Fruit fly (Drosophila melanogaster) whole organism, pupa: ENCODE results near the gene CG1074.
A peak's percentile ranks its signal among the peaks of the same experiment; 100 is the strongest.

Experiments used
- CG10348 ChIP-seq: fragments of 200-800 bp; sonication (Bioruptor generic); IDR thresholded peaks from 2 replicates; pipeline ENCODE4 v1.3.6; 2022; ENCODE audit warnings: missing biosample characterization, missing genetic modification characterization
- CG12605 ChIP-seq: fragments of 200-800 bp; sonication (Bioruptor generic); IDR thresholded peaks from 2 replicates; pipeline ENCODE4 v1.3.6; 2022; ENCODE audit warnings: missing biosample characterization, missing genetic modification characterization
- CG13204 ChIP-seq: fragments of 200-800 bp; sonication (Bioruptor generic); optimal IDR thresholded peaks from 2 replicates; lab custom pipeline; 2018; ENCODE audit warnings: missing biosample characterization, mild to moderate bottlenecking, missing genetic modification characterization, moderate library complexity
- CG14655 ChIP-seq: fragments of 200-800 bp; sonication (Bioruptor generic); optimal IDR thresholded peaks from 3 replicates; lab custom pipeline; 2017; ENCODE audit warnings: mild to moderate bottlenecking, missing biosample characterization, missing genetic modification reagents, missing genetic modification characterization
- CG15710 ChIP-seq: fragments of 200-800 bp; sonication (Bioruptor generic); optimal IDR thresholded peaks from 2 replicates; lab custom pipeline; 2018; ENCODE audit warnings: missing biosample characterization, mild to moderate bottlenecking, missing genetic modification characterization, moderate library complexity
- CG17806 ChIP-seq: fragments of 200-800 bp; sonication (Bioruptor generic); optimal IDR thresholded peaks from 2 replicates; lab custom pipeline; 2018; ENCODE audit warnings: missing biosample characterization, mild to moderate bottlenecking, missing genetic modification characterization, moderate library complexity
- CG32121 ChIP-seq: fragments of 200-800 bp; sonication (Bioruptor generic); IDR thresholded peaks from 2 replicates; pipeline ENCODE4 v1.3.6; 2022; ENCODE audit warnings: missing biosample characterization, missing genetic modification characterization
- CG34367 ChIP-seq: fragments of 200-800 bp; sonication (Bioruptor generic); optimal IDR thresholded peaks from 2 replicates; lab custom pipeline; 2018; ENCODE audit warnings: missing biosample characterization, mild to moderate bottlenecking, missing genetic modification characterization
- CG4496 ChIP-seq: fragments of 200-800 bp; sonication (Bioruptor generic); IDR thresholded peaks from 3 replicates; pipeline ENCODE4 v1.3.6; 2022; ENCODE audit warnings: missing biosample characterization, missing genetic modification characterization
- CG8159 ChIP-seq: fragments of 200-800 bp; sonication (Bioruptor generic); optimal IDR thresholded peaks from 3 replicates; lab custom pipeline; 2018; ENCODE audit warnings: missing biosample characterization, mild to moderate bottlenecking, missing genetic modification characterization, moderate library complexity
- CG8301 ChIP-seq: fragments of 200-800 bp; sonication (Bioruptor generic); optimal IDR thresholded peaks from 2 replicates; lab custom pipeline; 2018; ENCODE audit warnings: missing biosample characterization, mild to moderate bottlenecking, missing genetic modification characterization
- CG9948 ChIP-seq: fragments of 200-800 bp; sonication (Bioruptor generic); optimal IDR thresholded peaks from 2 replicates; lab custom pipeline; 2018; ENCODE audit warnings: missing biosample characterization, mild to moderate bottlenecking, missing genetic modification characterization, moderate library complexity
- D1 ChIP-seq: fragments of 200-800 bp; sonication (Bioruptor generic); optimal IDR thresholded peaks from 2 replicates; lab custom pipeline; 2018; ENCODE audit warnings: missing biosample characterization, mild to moderate bottlenecking, missing genetic modification characterization, moderate library complexity
- EcR ChIP-seq: fragments of 200-800 bp; sonication (Bioruptor generic); optimal IDR thresholded peaks from 3 replicates; lab custom pipeline; 2019; ENCODE audit warnings: missing biosample characterization, missing genetic modification characterization, mild to moderate bottlenecking, moderate library complexity, missing genetic modification reagents
- Ets98B ChIP-seq: fragments of 200-800 bp; sonication (Bioruptor generic); IDR thresholded peaks from 2 replicates; pipeline ENCODE4 v1.3.6; 2022; ENCODE audit warnings: missing biosample characterization, missing genetic modification characterization
- Pif1A ChIP-seq: fragments of 200-800 bp; sonication (Bioruptor generic); optimal IDR thresholded peaks from 3 replicates; lab custom pipeline; 2016; ENCODE audit warnings: missing biosample characterization, missing genetic modification characterization
- Pif1B ChIP-seq: fragments of 200-800 bp; sonication (Bioruptor generic); optimal IDR thresholded peaks from 3 replicates; lab custom pipeline; 2016; ENCODE audit warnings: missing biosample characterization, missing genetic modification characterization
- Snoo ChIP-seq: fragments of 200-800 bp; sonication (Bioruptor generic); optimal IDR thresholded peaks from 3 replicates; lab custom pipeline; 2017; ENCODE audit warnings: missing biosample characterization, mild to moderate bottlenecking, missing genetic modification characterization, inconsistent platforms
- fd96Ca ChIP-seq: fragments of 200-800 bp; sonication (Bioruptor generic); IDR thresholded peaks from 3 replicates; pipeline ENCODE4 v1.3.6; 2022; ENCODE audit warnings: missing biosample characterization, missing genetic modification characterization
- gl ChIP-seq: fragments of 200-800 bp; sonication (Bioruptor generic); optimal IDR thresholded peaks from 2 replicates; lab custom pipeline; 2018; ENCODE audit warnings: missing biosample characterization, mild to moderate bottlenecking, missing genetic modification characterization
- rn ChIP-seq: fragments of 200-800 bp; sonication (Bioruptor generic); IDR thresholded peaks from 2 replicates; pipeline ENCODE4 v1.3.6; 2022; ENCODE audit warnings: missing biosample characterization, missing genetic modification characterization

Gene CG1074

DNA sequence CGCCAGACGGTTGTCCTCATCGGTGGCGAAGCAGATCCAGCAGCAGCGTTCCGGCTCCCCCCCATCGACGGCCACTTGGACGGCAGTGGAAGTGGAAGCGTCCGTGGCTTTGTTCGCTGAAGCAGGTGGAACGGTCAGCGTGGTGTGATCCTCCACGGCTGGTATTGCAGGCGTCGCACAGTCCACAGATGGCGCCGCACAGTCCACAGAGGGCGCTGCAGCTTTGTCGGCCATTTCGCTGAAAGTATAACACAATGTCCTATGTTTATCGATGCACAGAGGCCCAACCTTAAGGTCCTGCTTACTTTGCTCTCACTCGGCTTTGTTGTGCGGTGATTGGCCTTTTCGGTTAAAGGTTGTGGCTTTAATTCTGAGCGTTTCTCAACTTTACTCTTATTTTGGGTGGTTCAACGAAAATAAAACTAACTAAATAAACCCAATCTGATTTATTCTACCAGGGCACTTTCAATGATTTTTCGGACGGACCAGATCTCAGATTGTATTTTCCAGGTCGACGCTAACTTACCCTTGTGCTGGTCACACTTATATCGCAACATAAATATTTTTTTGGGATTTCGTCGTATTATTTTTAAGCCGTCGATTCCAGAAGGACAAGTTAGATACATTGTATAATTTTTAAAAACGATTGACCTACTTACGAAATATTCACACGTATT is 36.2 kb upstream of the CG1074 start, which contains the start of gene CG9855:
Gene CG9855 (minus strand): TSS at position 473 of the 677 bp plus-strand sequence.
- no peak for TF ChIP-seq CG13204 (GFP tag; lab: Kevin White, UChicago)
- peak; percentile 5 for TF ChIP-seq CG8159
- TF ChIP-seq, all 21 proteins: peak for 1

DNA sequence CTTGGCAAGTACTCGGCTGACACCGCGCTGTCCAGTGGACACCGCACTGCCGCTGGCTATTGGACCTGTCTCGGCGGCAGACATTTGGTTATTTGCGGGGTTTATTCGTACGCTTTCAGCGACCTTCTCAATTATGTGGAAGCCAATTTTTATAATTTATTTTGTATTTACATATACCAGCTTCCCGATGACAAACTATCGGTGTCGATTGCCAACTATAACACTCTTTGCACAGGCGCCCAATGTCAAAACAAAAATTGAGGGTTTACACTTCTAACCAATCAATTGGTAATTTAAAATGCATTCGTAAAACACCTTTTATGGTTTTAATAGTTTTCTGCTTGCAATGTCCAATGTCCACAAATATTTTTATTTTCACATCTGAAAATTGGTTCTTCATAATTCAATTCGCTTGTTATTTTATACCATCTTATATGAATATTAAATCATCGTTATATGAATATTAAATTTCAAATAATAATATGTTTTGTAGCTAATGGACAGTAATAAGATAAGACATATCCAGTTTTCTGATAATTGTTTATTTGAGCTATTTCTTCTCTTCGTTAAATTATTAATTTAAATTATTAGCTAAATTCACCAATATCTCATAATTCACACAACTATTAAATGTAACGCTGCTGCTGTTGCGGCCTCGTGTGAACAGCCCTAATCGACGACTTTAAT is 33.8 kb upstream of the CG1074 start:
- TF ChIP-seq Snoo (tag; lab: Kevin White, UChicago) = no peak
- peak; percentile 25 for TF ChIP-seq CG15710 (tag; lab: Kevin White, UChicago)
- TF ChIP-seq CG8159 = peak; percentile 56
- TF ChIP-seq D1 (tag; lab: Kevin White, UChicago) = no peak
- TF ChIP-seq CG9948 (tag; lab: Kevin White, UChicago) = peak; percentile 12
- TF ChIP-seq fd96Ca (GFP tag; lab: Robert Waterston, UW) = 0 out of 3 replicates have a peak, but pooled peaks have one; percentile 30

DNA sequence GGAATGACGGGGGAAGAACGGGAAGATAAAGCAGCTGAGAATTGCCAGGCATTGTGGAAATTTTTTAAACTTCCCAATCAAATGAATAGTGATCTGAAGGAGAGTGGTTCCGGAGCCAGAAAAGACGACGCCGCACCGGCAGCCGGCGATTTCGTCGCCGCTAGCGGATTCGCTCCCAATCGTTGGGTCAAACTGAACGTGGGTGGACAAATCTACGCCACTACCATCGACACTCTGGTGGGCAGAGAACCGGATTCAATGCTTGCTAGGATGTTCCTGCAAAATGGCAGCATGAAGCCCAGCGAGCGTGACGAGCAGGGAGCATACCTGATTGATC is 33.3 kb upstream of the CG1074 start, which contains the start of gene CG14647:
Gene CG14647 (plus strand): TSS at position 14 of the 337 bp plus-strand sequence.
- no peak for TF ChIP-seq CG9948 (tag; lab: Kevin White, UChicago)
- TF ChIP-seq CG4496 (GFP tag; lab: Robert Waterston, UW) = no peak

- TF ChIP-seq Pif1B (no peak), CG10348 (no peak), rn (GFP tag; lab: Robert Waterston, UW) (no peak), CG14655 (GFP tag; lab: Kevin White, UChicago) (no peak), Pif1A (no peak), CG15710 (tag; lab: Kevin White, UChicago) (no peak), EcR (no peak), CG9948 (tag; lab: Kevin White, UChicago) (no peak), CG13204 (GFP tag; lab: Kevin White, UChicago) (no peak), CG4496 (GFP tag; lab: Robert Waterston, UW) (no peak), CG8159 (no peak)
These were observed 31.7 kb upstream of the CG1074 start, which contains the start of gene CG9853 for dm6 chr3R:4401977-4402589. Gene CG9853, minus strand, starts transcription at chr3R:4402027.

- TF ChIP-seq Ets98B (GFP tag; lab: Robert Waterston, UW) = peak; percentile 37
- peak; percentile 33 for TF ChIP-seq Snoo (tag; lab: Kevin White, UChicago)
- TF ChIP-seq fd96Ca (GFP tag; lab: Robert Waterston, UW) = peak; percentile 39; the same call in 1 of the 3 replicates
- no peak for TF ChIP-seq Pif1A
- TF ChIP-seq CG13204 (GFP tag; lab: Kevin White, UChicago) = no peak
- TF ChIP-seq CG8301 (tag; lab: Kevin White, UChicago) = no peak
- no peak for TF ChIP-seq CG10348
- peak; percentile 42 for TF ChIP-seq D1 (tag; lab: Kevin White, UChicago)
- TF ChIP-seq CG32121 (GFP tag; lab: Robert Waterston, UW) = peak; percentile 24; the same call in 1 of the 2 replicates
- no peak for TF ChIP-seq CG12605 (GFP tag; lab: Robert Waterston, UW)
- peak; percentile 54; the same call in 1 of the 3 replicates for TF ChIP-seq CG4496 (GFP tag; lab: Robert Waterston, UW)
- TF ChIP-seq CG9948 (tag; lab: Kevin White, UChicago) = no peak
- TF ChIP-seq rn (GFP tag; lab: Robert Waterston, UW) = no peak
- TF ChIP-seq, all 21 proteins: peak for 6
These were observed 30.7 kb upstream of the CG1074 start, which contains the start of gene lost for dm6 chr3R:4402884-4403705. Gene lost, plus strand, starts transcription at chr3R:4403076.

- TF ChIP-seq Pif1B (peak; percentile 15), Ets98B (GFP tag; lab: Robert Waterston, UW) (no peak), CG12605 (GFP tag; lab: Robert Waterston, UW) (no peak), D1 (tag; lab: Kevin White, UChicago) (no peak), gl (no peak), Pif1A (no peak), Snoo (tag; lab: Kevin White, UChicago) (no peak), CG15710 (tag; lab: Kevin White, UChicago) (peak; percentile 1), CG14655 (GFP tag; lab: Kevin White, UChicago) (no peak), CG8159 (no peak), CG9948 (tag; lab: Kevin White, UChicago) (peak; percentile 8), fd96Ca (GFP tag; lab: Robert Waterston, UW) (0 out of 3 replicates have a peak, but pooled peaks have one; percentile 30), CG13204 (GFP tag; lab: Kevin White, UChicago) (no peak), CG8301 (tag; lab: Kevin White, UChicago) (peak; percentile 8), CG32121 (GFP tag; lab: Robert Waterston, UW) (no peak), CG34367 (tag; lab: Kevin White, UChicago) (no peak), CG10348 (no peak), CG4496 (GFP tag; lab: Robert Waterston, UW) (no peak), CG17806 (tag; lab: Kevin White, UChicago) (peak; percentile 10), EcR (peak; percentile 77), rn (GFP tag; lab: Robert Waterston, UW) (no peak)
These were observed 29.9 kb upstream of the CG1074 start for dm6 chr3R:4403706-4404392.
